Worm (Caenorhabditis elegans) whole organism, young adult: ENCODE results near the gene dohh-1.

ENCODE experiments used
- F23B12.7 ChIP-seq: sonication (generic microtip); optimal IDR thresholded peaks from 2 replicates; lab custom pipeline; 2017; ENCODE audit warnings: missing genetic modification characterization, mild to moderate bottlenecking, missing compliant biosample characterization, antibody characterized with exemption, moderate library complexity; ENCODE audit not compliant: insufficient read depth
- aptf-2 ChIP-seq: fragments of 200-800 bp; sonication (Bioruptor generic); conservative IDR thresholded peaks from 2 replicates; pipeline ENCODE4 v1.3.6; 2022; ENCODE audit warnings: missing genetic modification reagents, missing genetic modification characterization, missing compliant biosample characterization
- ccch-3 ChIP-seq: fragments of 200-800 bp; sonication (Bioruptor generic); optimal IDR thresholded peaks from 2 replicates; lab custom pipeline; 2018; ENCODE audit warnings: mild to moderate bottlenecking, missing genetic modification characterization, missing compliant biosample characterization
- die-1 ChIP-seq: sonication (generic microtip); optimal IDR thresholded peaks from 2 replicates; lab custom pipeline; 2016; ENCODE audit warnings: missing genotype, mild to moderate bottlenecking, missing genetic modification characterization, missing compliant biosample characterization
- ets-4 ChIP-seq: fragments of 200-800 bp; sonication (Bioruptor generic); optimal IDR thresholded peaks from 2 replicates; lab custom pipeline; 2018; ENCODE audit warnings: mild to moderate bottlenecking, missing genetic modification characterization, missing compliant biosample characterization
- hrde-1 ChIP-seq: sonication (generic microtip); optimal IDR thresholded peaks from 2 replicates; lab custom pipeline; 2016; ENCODE audit warnings: missing genetic modification characterization, mild to moderate bottlenecking, missing compliant biosample characterization, moderate library complexity, missing genotype, missing genetic modification reagents, borderline replicate concordance
- mes-4 ChIP-seq: sonication (generic microtip); optimal IDR thresholded peaks from 2 replicates; lab custom pipeline; 2016; ENCODE audit warnings: missing genotype, missing genetic modification characterization, missing compliant biosample characterization
- pha-4 ChIP-seq: fragments of 150-350 bp; sonication (generic microtip); optimal IDR thresholded peaks from 2 replicates; lab custom pipeline; 2014; ENCODE audit warnings: missing biosample characterization, missing genetic modification reagents, missing genetic modification characterization
- sdz-38 ChIP-seq: sonication (generic microtip); optimal IDR thresholded peaks from 2 replicates; lab custom pipeline; 2016; ENCODE audit warnings: missing genotype, missing genetic modification characterization, missing compliant biosample characterization
- sea-2 ChIP-seq: fragments of 200-800 bp; sonication (Bioruptor generic); IDR thresholded peaks from 2 replicates; pipeline ENCODE4 v1.3.6; 2022; ENCODE audit warnings: missing genetic modification characterization, missing compliant biosample characterization
- unc-130 ChIP-seq: sonication (generic microtip); optimal IDR thresholded peaks from 2 replicates; lab custom pipeline; 2016; ENCODE audit warnings: missing genetic modification reagents, missing genetic modification characterization, missing compliant biosample characterization
- zim-3 ChIP-seq: sonication (generic microtip); optimal IDR thresholded peaks from 2 replicates; lab custom pipeline; 2017; ENCODE audit warnings: mild to moderate bottlenecking, missing genetic modification characterization, moderate library complexity, missing compliant biosample characterization
- ztf-26 ChIP-seq: sonication (generic microtip); optimal IDR thresholded peaks from 2 replicates; lab custom pipeline; 2017; ENCODE audit warnings: missing genetic modification characterization, missing compliant biosample characterization
- ztf-3 ChIP-seq: fragments of 200-800 bp; sonication (Bioruptor generic); optimal IDR thresholded peaks from 2 replicates; lab custom pipeline; 2018; ENCODE audit warnings: mild to moderate bottlenecking, missing genetic modification characterization, missing compliant biosample characterization

DNA sequence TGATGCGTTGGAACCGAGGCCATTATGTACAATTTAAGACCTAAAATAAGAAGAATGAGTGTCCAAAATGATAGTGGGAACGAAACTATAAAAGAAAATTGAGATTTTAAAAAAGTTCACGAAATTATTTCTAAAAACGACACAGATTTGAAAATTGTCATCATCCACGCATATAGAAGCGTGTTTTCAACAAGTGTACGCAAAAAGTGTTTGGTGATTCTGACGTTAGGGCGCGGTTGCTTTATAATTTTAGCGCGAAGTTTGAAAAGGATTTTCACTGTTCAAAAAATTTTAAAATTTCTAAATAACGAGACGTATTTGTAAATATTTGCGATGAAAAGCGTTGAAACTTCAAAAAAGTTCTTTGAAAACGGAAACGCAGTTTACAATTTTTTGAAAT, 16.4 kb upstream of the dohh-1 start, which contains the start of gene cdc-48.1:
- peak; percentile 90 for TF ChIP-seq aptf-2 (GFP tag; lab: Robert Waterston, UW)
- TF ChIP-seq die-1 (tag; lab: Kevin White, UChicago): peak; percentile 89
- TF ChIP-seq pha-4 (tag; lab: Kevin White, UChicago): peak; percentile 98
- peak; percentile 99 for TF ChIP-seq ztf-26 (tag; lab: Kevin White, UChicago)
- peak; percentile 98 for TF ChIP-seq unc-130
- TF ChIP-seq ccch-3: peak; percentile 84
- no peak for TF ChIP-seq sdz-38 (tag; lab: Kevin White, UChicago)
- TF ChIP-seq F23B12.7 (tag; lab: Kevin White, UChicago): peak; percentile 99
- TF ChIP-seq ztf-3 (GFP tag; lab: Kevin White, UChicago): peak; percentile 96
- TF ChIP-seq sea-2: peak; percentile 83; the same call in 1 of the 2 replicates
- peak; percentile 86 for TF ChIP-seq mes-4 (tag; lab: Kevin White, UChicago)
- peak; percentile 97 for TF ChIP-seq ets-4
- TF ChIP-seq zim-3: peak; percentile 96
- peak; percentile 96 for TF ChIP-seq hrde-1 (tag; lab: Kevin White, UChicago)
